Fruit fly (Drosophila melanogaster) whole organism, pupa: ENCODE measurements around the gene Muc14A.

ENCODE experiments used
- CG10348 ChIP-seq: fragments of 200-800 bp; sonication (Bioruptor generic); IDR thresholded peaks from 2 replicates; pipeline ENCODE4 v1.3.6; 2022; ENCODE audit warnings: missing biosample characterization, missing genetic modification characterization
- CG12605 ChIP-seq: fragments of 200-800 bp; sonication (Bioruptor generic); IDR thresholded peaks from 2 replicates; pipeline ENCODE4 v1.3.6; 2022; ENCODE audit warnings: missing biosample characterization, missing genetic modification characterization
- CG13204 ChIP-seq: fragments of 200-800 bp; sonication (Bioruptor generic); optimal IDR thresholded peaks from 2 replicates; lab custom pipeline; 2018; ENCODE audit warnings: missing biosample characterization, mild to moderate bottlenecking, missing genetic modification characterization, moderate library complexity
- CG14655 ChIP-seq: fragments of 200-800 bp; sonication (Bioruptor generic); optimal IDR thresholded peaks from 3 replicates; lab custom pipeline; 2017; ENCODE audit warnings: mild to moderate bottlenecking, missing biosample characterization, missing genetic modification reagents, missing genetic modification characterization
- CG15710 ChIP-seq: fragments of 200-800 bp; sonication (Bioruptor generic); optimal IDR thresholded peaks from 2 replicates; lab custom pipeline; 2018; ENCODE audit warnings: missing biosample characterization, mild to moderate bottlenecking, missing genetic modification characterization, moderate library complexity
- CG17806 ChIP-seq: fragments of 200-800 bp; sonication (Bioruptor generic); optimal IDR thresholded peaks from 2 replicates; lab custom pipeline; 2018; ENCODE audit warnings: missing biosample characterization, mild to moderate bottlenecking, missing genetic modification characterization, moderate library complexity
- CG32121 ChIP-seq: fragments of 200-800 bp; sonication (Bioruptor generic); IDR thresholded peaks from 2 replicates; pipeline ENCODE4 v1.3.6; 2022; ENCODE audit warnings: missing biosample characterization, missing genetic modification characterization
- CG34367 ChIP-seq: fragments of 200-800 bp; sonication (Bioruptor generic); optimal IDR thresholded peaks from 2 replicates; lab custom pipeline; 2018; ENCODE audit warnings: missing biosample characterization, mild to moderate bottlenecking, missing genetic modification characterization
- CG4496 ChIP-seq: fragments of 200-800 bp; sonication (Bioruptor generic); IDR thresholded peaks from 3 replicates; pipeline ENCODE4 v1.3.6; 2022; ENCODE audit warnings: missing biosample characterization, missing genetic modification characterization
- CG8159 ChIP-seq: fragments of 200-800 bp; sonication (Bioruptor generic); optimal IDR thresholded peaks from 3 replicates; lab custom pipeline; 2018; ENCODE audit warnings: missing biosample characterization, mild to moderate bottlenecking, missing genetic modification characterization, moderate library complexity
- CG8301 ChIP-seq: fragments of 200-800 bp; sonication (Bioruptor generic); optimal IDR thresholded peaks from 2 replicates; lab custom pipeline; 2018; ENCODE audit warnings: missing biosample characterization, mild to moderate bottlenecking, missing genetic modification characterization
- CG9948 ChIP-seq: fragments of 200-800 bp; sonication (Bioruptor generic); optimal IDR thresholded peaks from 2 replicates; lab custom pipeline; 2018; ENCODE audit warnings: missing biosample characterization, mild to moderate bottlenecking, missing genetic modification characterization, moderate library complexity
- D1 ChIP-seq: fragments of 200-800 bp; sonication (Bioruptor generic); optimal IDR thresholded peaks from 2 replicates; lab custom pipeline; 2018; ENCODE audit warnings: missing biosample characterization, mild to moderate bottlenecking, missing genetic modification characterization, moderate library complexity
- EcR ChIP-seq: fragments of 200-800 bp; sonication (Bioruptor generic); optimal IDR thresholded peaks from 3 replicates; lab custom pipeline; 2019; ENCODE audit warnings: missing biosample characterization, missing genetic modification characterization, mild to moderate bottlenecking, moderate library complexity, missing genetic modification reagents
- Pif1A ChIP-seq: fragments of 200-800 bp; sonication (Bioruptor generic); optimal IDR thresholded peaks from 3 replicates; lab custom pipeline; 2016; ENCODE audit warnings: missing biosample characterization, missing genetic modification characterization
- Pif1B ChIP-seq: fragments of 200-800 bp; sonication (Bioruptor generic); optimal IDR thresholded peaks from 3 replicates; lab custom pipeline; 2016; ENCODE audit warnings: missing biosample characterization, missing genetic modification characterization
- Snoo ChIP-seq: fragments of 200-800 bp; sonication (Bioruptor generic); optimal IDR thresholded peaks from 3 replicates; lab custom pipeline; 2017; ENCODE audit warnings: missing biosample characterization, mild to moderate bottlenecking, missing genetic modification characterization, inconsistent platforms
- fd96Ca ChIP-seq: fragments of 200-800 bp; sonication (Bioruptor generic); IDR thresholded peaks from 3 replicates; pipeline ENCODE4 v1.3.6; 2022; ENCODE audit warnings: missing biosample characterization, missing genetic modification characterization
- gl ChIP-seq: fragments of 200-800 bp; sonication (Bioruptor generic); optimal IDR thresholded peaks from 2 replicates; lab custom pipeline; 2018; ENCODE audit warnings: missing biosample characterization, mild to moderate bottlenecking, missing genetic modification characterization
- rn ChIP-seq: fragments of 200-800 bp; sonication (Bioruptor generic); IDR thresholded peaks from 2 replicates; pipeline ENCODE4 v1.3.6; 2022; ENCODE audit warnings: missing biosample characterization, missing genetic modification characterization

The Muc14A gene

DNA sequence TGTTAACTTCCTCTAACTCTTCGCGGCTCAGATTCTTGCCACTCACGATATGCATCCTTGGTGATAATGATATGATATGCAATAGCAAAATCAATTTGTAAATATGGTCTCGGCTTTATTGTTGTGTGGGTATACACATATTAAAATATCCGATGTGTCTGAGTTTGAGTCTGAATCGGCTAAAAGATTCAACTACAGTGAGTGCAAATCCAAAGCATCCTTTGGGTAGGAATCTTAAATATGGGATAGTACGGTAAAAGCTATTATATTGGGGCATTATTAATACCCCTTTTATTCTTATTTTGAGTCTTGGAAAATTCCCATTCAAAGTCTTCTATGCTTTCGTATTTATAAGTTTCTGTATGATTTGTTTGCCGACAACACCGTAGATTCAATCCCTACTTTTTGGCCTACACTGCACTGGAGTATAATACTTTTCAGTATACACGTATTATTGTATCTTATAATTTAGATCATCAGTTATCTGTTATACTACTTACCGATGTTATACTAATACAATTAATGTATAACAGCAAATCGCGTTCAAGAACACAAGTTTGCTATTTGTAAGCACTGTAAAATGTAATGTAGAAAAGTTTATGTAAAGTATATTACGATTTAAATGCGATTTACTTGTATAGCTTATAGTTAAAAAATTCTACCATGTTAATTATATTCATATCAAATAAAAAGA is 54.0 kb downstream of the Muc14A start, which contains the start of gene CG12395:
TSS of gene CG12395 (minus strand) at position 179 of the 694 bp plus-strand sequence.
- no peak for TF ChIP-seq gl (tag; lab: Kevin White, UChicago)
- no peak for TF ChIP-seq CG17806
- TF ChIP-seq rn (GFP tag; lab: Robert Waterston, UW): no peak
- no peak for TF ChIP-seq CG13204
- TF ChIP-seq CG8159 (tag; lab: Kevin White, UChicago): no peak
- TF ChIP-seq Pif1A (GFP tag; lab: Kevin White, UChicago): no peak
- TF ChIP-seq CG8301 (tag; lab: Kevin White, UChicago): no peak
- no peak for TF ChIP-seq CG34367 (tag; lab: Kevin White, UChicago)
- no peak for TF ChIP-seq EcR (GFP tag; lab: Kevin White, UChicago)
- no peak for TF ChIP-seq D1 (tag; lab: Kevin White, UChicago)
- no peak for TF ChIP-seq CG9948 (tag; lab: Kevin White, UChicago)
- no peak for TF ChIP-seq CG10348 (GFP tag; lab: Robert Waterston, UW)
- TF ChIP-seq CG14655 (GFP tag; lab: Kevin White, UChicago): no peak
- no peak for TF ChIP-seq Snoo (tag; lab: Kevin White, UChicago)

DNA sequence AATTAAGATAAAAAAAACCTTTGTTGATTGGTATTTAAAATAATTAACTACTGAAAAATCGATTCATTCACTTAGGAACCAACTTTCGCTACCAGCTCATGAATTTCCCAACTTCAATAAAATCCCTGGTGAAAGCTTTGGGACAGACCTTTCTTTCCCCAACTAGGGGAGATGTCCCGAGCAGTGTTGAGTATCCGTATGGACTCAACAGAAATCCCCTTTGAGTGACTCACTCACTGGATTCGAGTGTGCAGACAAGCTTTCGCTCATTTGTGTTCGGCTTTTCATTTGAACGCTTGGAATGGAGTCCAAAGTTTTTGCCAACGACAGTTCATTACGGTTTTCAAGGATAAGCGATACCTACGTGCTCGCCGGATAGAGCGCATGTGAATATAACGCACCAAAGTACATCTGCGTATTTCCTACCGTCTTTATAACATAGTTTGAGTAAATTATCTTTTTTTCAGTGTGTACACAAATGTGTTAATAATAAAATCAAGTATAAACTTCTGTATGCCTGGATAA is 54.6 kb downstream of the Muc14A start, which contains the start of gene dpr18:
TSS of gene dpr18 (plus strand) at position 325 of the 525 bp plus-strand sequence.
- no peak for TF ChIP-seq fd96Ca (GFP tag; lab: Robert Waterston, UW)
- TF ChIP-seq gl (tag; lab: Kevin White, UChicago): no peak
- no peak for TF ChIP-seq CG15710 (tag; lab: Kevin White, UChicago)
- no peak for TF ChIP-seq CG13204
- TF ChIP-seq Pif1A (GFP tag; lab: Kevin White, UChicago): no peak
- TF ChIP-seq CG32121 (GFP tag; lab: Robert Waterston, UW): no peak
- no peak for TF ChIP-seq CG9948 (tag; lab: Kevin White, UChicago)
- TF ChIP-seq CG8301 (tag; lab: Kevin White, UChicago): no peak
- TF ChIP-seq CG4496 (GFP tag; lab: Robert Waterston, UW): no peak
- TF ChIP-seq CG17806: no peak
- TF ChIP-seq CG10348 (GFP tag; lab: Robert Waterston, UW): no peak

DNA sequence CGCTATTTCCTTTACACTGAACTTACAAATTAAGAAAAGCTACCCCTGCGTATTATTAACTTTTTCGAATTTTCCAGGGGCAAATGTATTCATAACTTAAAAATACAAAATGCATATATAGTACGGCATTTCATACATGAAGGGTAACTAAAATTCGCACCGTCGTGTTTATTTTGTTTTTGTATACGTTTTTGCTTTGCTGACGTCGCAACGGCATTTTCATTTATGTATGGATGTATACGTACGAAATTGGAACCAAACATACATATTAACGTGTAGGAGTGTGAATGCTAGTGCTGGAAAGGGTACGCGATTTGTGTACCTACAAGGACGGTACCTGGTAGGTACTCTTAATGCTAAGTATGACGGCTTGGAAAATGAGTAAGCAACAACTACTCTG is 63.3 kb downstream of the Muc14A start:
- TF ChIP-seq rn (GFP tag; lab: Robert Waterston, UW) (no peak), gl (tag; lab: Kevin White, UChicago) (peak; percentile 1), CG15710 (tag; lab: Kevin White, UChicago) (no peak), D1 (tag; lab: Kevin White, UChicago) (no peak)

DNA sequence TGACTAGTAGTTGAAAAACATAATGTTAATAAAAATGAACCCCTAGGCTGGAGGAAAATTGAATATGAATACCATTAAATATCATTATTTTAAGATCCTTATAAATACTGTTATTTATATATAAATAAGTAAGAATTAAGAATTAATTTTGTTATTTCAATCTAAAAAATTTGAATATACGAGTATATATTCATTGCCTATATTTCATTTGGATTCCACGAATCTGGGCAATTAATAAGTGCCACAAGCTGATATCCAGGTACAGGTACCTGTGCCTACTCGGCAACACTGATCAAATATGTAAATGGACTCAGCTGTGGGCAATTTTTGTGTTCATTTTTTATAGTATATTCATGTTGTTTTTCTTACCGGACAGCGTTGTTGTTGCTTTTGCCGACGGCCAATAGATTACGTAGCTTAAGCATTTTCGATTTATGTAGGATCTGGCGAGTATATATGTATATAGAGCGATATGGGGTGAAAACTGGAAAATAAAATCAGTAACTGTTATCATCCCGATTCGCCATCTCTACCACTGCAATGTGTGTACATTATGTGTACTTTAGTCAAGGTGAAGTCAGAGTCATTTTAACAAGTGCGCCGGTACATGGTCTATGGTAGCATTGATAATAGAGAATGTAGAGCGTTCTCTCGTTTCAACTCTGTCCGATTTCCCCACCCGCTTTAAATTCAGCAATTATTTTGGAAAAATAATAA is 63.9 kb downstream of the Muc14A start:
- no peak for TF ChIP-seq CG32121 (GFP tag; lab: Robert Waterston, UW)
- no peak for TF ChIP-seq CG12605 (GFP tag; lab: Robert Waterston, UW)
- no peak for TF ChIP-seq CG10348 (GFP tag; lab: Robert Waterston, UW)
- TF ChIP-seq CG4496 (GFP tag; lab: Robert Waterston, UW): no peak

DNA sequence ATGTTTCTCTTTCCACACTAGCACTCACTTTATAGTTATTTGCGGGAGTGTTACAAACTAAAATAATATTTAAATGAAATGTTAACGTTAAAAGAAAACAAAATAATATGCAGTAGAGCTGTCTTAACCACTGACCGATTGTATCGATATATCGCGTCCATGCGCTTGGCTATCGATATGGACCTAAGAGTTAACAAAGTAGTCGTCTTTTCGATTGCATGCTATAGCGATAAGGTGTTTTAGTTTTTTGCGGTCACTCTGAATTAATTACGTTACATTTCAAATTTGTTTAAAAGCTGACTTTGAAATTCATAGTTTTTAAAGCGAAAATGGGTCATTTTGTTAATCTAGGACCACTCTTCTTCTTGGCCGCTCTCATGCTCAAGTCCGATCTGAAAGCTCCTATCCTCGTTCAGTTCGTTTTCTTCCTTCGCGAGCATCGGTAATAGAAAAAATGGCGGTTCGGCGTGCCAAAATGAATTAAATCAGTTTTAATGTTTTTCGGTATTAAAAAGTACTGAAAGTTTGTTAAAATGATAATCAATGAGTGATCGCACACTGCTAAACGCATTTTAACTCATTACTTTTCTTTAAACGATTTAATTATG is 64.6 kb downstream of the Muc14A start, which contains the start of gene Nipsnap:
TSS of gene Nipsnap (minus strand) at position 194 of the 608 bp plus-strand sequence.
- TF ChIP-seq CG32121 (GFP tag; lab: Robert Waterston, UW) (no peak), rn (GFP tag; lab: Robert Waterston, UW) (no peak)

DNA sequence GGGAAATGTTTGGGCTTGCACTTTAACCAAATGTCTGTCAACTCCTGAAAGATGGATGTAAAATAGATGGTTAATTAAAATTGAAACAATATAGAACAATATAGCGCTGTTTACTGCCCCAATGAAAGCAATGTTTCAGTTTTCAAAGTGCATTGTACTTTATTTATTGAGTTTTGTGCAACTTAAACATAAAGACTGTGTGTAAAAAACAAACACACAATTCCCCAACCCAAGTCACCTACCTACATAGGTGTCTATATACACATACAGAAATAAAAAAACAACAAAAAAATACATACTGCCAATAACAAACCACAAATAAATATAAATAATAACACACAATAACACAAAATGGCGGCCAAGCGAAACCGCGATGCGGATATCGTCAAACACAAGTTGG is 74.0 kb downstream of the Muc14A start, which contains the start of gene CG8958:
TSS of gene CG8958 (plus strand) at position 301 of the 400 bp plus-strand sequence.
- TF ChIP-seq EcR (GFP tag; lab: Kevin White, UChicago) (no peak), Pif1A (GFP tag; lab: Kevin White, UChicago) (no peak), CG13204 (no peak), CG34367 (tag; lab: Kevin White, UChicago) (no peak), CG8159 (tag; lab: Kevin White, UChicago) (no peak), CG17806 (no peak), D1 (tag; lab: Kevin White, UChicago) (no peak), CG32121 (GFP tag; lab: Robert Waterston, UW) (no peak), Pif1B (GFP tag; lab: Kevin White, UChicago) (no peak), CG12605 (GFP tag; lab: Robert Waterston, UW) (no peak), rn (GFP tag; lab: Robert Waterston, UW) (no peak)
